Fruit fly (Drosophila melanogaster): ENCODE measurements around the gene drd.

dm6 chrX:15079163-15079809 lies 46.3 kb upstream of the drd start:
- TF ChIP-seq BEAF-32 (GFP tag; optimal IDR thresholded peaks at IDR 0.05) (no peak), klu (GFP tag; IDR thresholded peaks at IDR 0.05) (no peak), Dfd (GFP tag; optimal IDR thresholded peaks at IDR 0.05) (no peak), zen (tag; optimal IDR thresholded peaks at IDR 0.05) (no peak), pho (GFP tag; optimal IDR thresholded peaks at IDR 0.05) (no peak), Usf (GFP tag; optimal IDR thresholded peaks at IDR 0.05) (no peak), br (optimal IDR thresholded peaks at IDR 0.05) (no peak), h (optimal IDR thresholded peaks at IDR 0.05) (no peak), CG14667 (GFP tag; IDR thresholded peaks at IDR 0.05) (no peak), CG6683 (GFP tag; optimal IDR thresholded peaks at IDR 0.05) (no peak), CG12391 (tag; optimal IDR thresholded peaks at IDR 0.05) (no peak), oc (tag; optimal IDR thresholded peaks at IDR 0.05) (no peak)
